Fruit fly (Drosophila melanogaster): ENCODE measurements around the gene osp.

- no peak for TF ChIP-seq CG12605 (GFP tag; IDR thresholded peaks at IDR 0.05)
- no peak for TF ChIP-seq CG13204 (GFP tag; optimal IDR thresholded peaks at IDR 0.05)
- no peak for TF ChIP-seq gl (tag; optimal IDR thresholded peaks at IDR 0.05)
- no peak for TF ChIP-seq CG14655 (GFP tag; optimal IDR thresholded peaks at IDR 0.05)
- TF ChIP-seq Pif1A (GFP tag; optimal IDR thresholded peaks at IDR 0.05): no peak
- no peak for TF ChIP-seq CG9948 (tag; optimal IDR thresholded peaks at IDR 0.05)
- no peak for TF ChIP-seq CG8159 (tag; optimal IDR thresholded peaks at IDR 0.05)
- no peak for TF ChIP-seq CG17806 (tag; optimal IDR thresholded peaks at IDR 0.05)
- TF ChIP-seq CG10348 (GFP tag; IDR thresholded peaks at IDR 0.05): no peak
- TF ChIP-seq EcR (GFP tag; optimal IDR thresholded peaks at IDR 0.05): no peak
Measured at dm6 chr2L:14680371-14680899, 8.7 kb downstream of the osp start.
